Worm (Caenorhabditis elegans): ENCODE results near the gene jamp-1.
"Not testable (repeated sequence)": the region's sequence is repeated elsewhere in the genome, so short reads cannot be mapped to it uniquely, and the experiment has no call there.

- TF ChIP-seq blmp-1 (tag; optimal IDR thresholded peaks at IDR 0.05; ENCODE audit: insufficient read depth); ztf-1 (GFP tag; conservative IDR thresholded peaks at IDR 0.05); snpc-4 (tag; optimal IDR thresholded peaks at IDR 0.05); nhr-77 (tag; optimal IDR thresholded peaks at IDR 0.05); nhr-237 (tag; optimal IDR thresholded peaks at IDR 0.05); unc-62 (GFP tag; optimal IDR thresholded peaks at IDR 0.05); R02D3.7 (tag; optimal IDR thresholded peaks at IDR 0.05); nhr-25 (tag; optimal IDR thresholded peaks at IDR 0.05); sma-3 (GFP tag; optimal IDR thresholded peaks at IDR 0.05); lin-13 (GFP tag; optimal IDR thresholded peaks at IDR 0.05); nhr-12 (tag; optimal IDR thresholded peaks at IDR 0.05): not testable (repeated sequence)
Observed at ce11 chrV:6069968-6070367, 18.9 kb upstream of the jamp-1 start, which contains the start of gene fbxa-214.
